Fruit fly (Drosophila melanogaster) whole organism, embryonic: ENCODE measurements around the gene Grip75.

Experiments used
- Bteb2 ChIP-seq: fragments of 200-800 bp; sonication (Bioruptor generic); optimal IDR thresholded peaks from 2 replicates; lab custom pipeline; 2016; ENCODE audit warnings: missing biosample characterization, missing genetic modification characterization
- CG10321 ChIP-seq: fragments of 200-800 bp; sonication (Bioruptor generic); IDR thresholded peaks from 2 replicates; pipeline ENCODE4 v1.3.6; 2022; ENCODE audit warnings: missing biosample characterization, missing genetic modification characterization
- CG10462 ChIP-seq: fragments of 200-800 bp; sonication (Bioruptor generic); optimal IDR thresholded peaks from 2 replicates; lab custom pipeline; 2016; ENCODE audit warnings: missing biosample characterization, missing genetic modification characterization
- CG11085 ChIP-seq: fragments of 200-800 bp; sonication (Bioruptor generic); IDR thresholded peaks from 2 replicates; pipeline ENCODE4 v1.3.6; 2022; ENCODE audit warnings: missing biosample characterization, missing genetic modification characterization
- CG11247 ChIP-seq: fragments of 200-800 bp; sonication (Bioruptor generic); IDR thresholded peaks from 2 replicates; pipeline ENCODE4 v1.3.6; 2022; ENCODE audit warnings: missing biosample characterization, missing genetic modification characterization
- CG13775 ChIP-seq: fragments of 200-800 bp; sonication (Bioruptor generic); optimal IDR thresholded peaks from 3 replicates; lab custom pipeline; 2017; ENCODE audit warnings: missing biosample characterization, mild to moderate bottlenecking, missing genetic modification characterization
- CG14050 ChIP-seq: fragments of 200-800 bp; sonication (Bioruptor generic); IDR thresholded peaks from 3 replicates; pipeline ENCODE4 v1.3.6; 2022; ENCODE audit warnings: missing biosample characterization, missing genetic modification characterization
- CG16779 ChIP-seq: fragments of 200-800 bp; sonication (Bioruptor generic); IDR thresholded peaks from 2 replicates; pipeline ENCODE4 v1.3.6; 2022; ENCODE audit warnings: missing biosample characterization, missing genetic modification characterization
- CG17361 ChIP-seq: fragments of 200-800 bp; sonication (Bioruptor generic); IDR thresholded peaks from 3 replicates; pipeline ENCODE4 v1.3.6; 2022; ENCODE audit warnings: missing biosample characterization, missing genetic modification characterization
- CG18476 ChIP-seq: fragments of 200-800 bp; sonication (Bioruptor generic); optimal IDR thresholded peaks from 2 replicates; lab custom pipeline; 2016; ENCODE audit warnings: missing biosample characterization, mild to moderate bottlenecking, missing genetic modification characterization
- CG3065 ChIP-seq: fragments of 200-800 bp; sonication (Bioruptor generic); optimal IDR thresholded peaks from 2 replicates; lab custom pipeline; 2016; ENCODE audit warnings: missing biosample characterization, missing genetic modification characterization
- CG31365 ChIP-seq: fragments of 200-800 bp; sonication (Bioruptor generic); optimal IDR thresholded peaks from 2 replicates; lab custom pipeline; 2018; ENCODE audit warnings: missing biosample characterization, mild to moderate bottlenecking, missing genetic modification characterization
- CG3407 ChIP-seq: fragments of 200-800 bp; sonication (Bioruptor generic); optimal IDR thresholded peaks from 2 replicates; lab custom pipeline; 2018; ENCODE audit warnings: missing biosample characterization, mild to moderate bottlenecking, missing genetic modification characterization
- CG34224 ChIP-seq: fragments of 200-800 bp; sonication (Bioruptor generic); IDR thresholded peaks from 3 replicates; pipeline ENCODE4 v1.3.6; 2022; ENCODE audit warnings: missing biosample characterization, missing genetic modification characterization; ENCODE audit not compliant: partially characterized antibody
- CG4404 ChIP-seq: fragments of 200-800 bp; sonication (Bioruptor generic); IDR thresholded peaks from 2 replicates; pipeline ENCODE4 v1.3.6; 2022; ENCODE audit warnings: missing biosample characterization, missing genetic modification characterization
- CG4730 ChIP-seq: fragments of 200-800 bp; sonication (Bioruptor generic); IDR thresholded peaks from 2 replicates; pipeline ENCODE4 v1.3.6; 2022; ENCODE audit warnings: missing biosample characterization, missing genetic modification characterization
- CG7556 ChIP-seq: fragments of 200-800 bp; sonication (Bioruptor generic); optimal IDR thresholded peaks from 2 replicates; lab custom pipeline; 2017; ENCODE audit warnings: missing biosample characterization, mild to moderate bottlenecking, missing genetic modification characterization
- CG7839 ChIP-seq: fragments of 200-800 bp; sonication (Bioruptor generic); optimal IDR thresholded peaks from 3 replicates; lab custom pipeline; 2018; ENCODE audit warnings: missing biosample characterization, mild to moderate bottlenecking, missing genetic modification characterization, moderate library complexity
- CG8290 ChIP-seq, 3 experiments: fragments of 200-800 bp; sonication (Bioruptor generic); optimal IDR thresholded peaks; 2 replicates each; lab custom pipeline; 2016 to 2019; ENCODE audit warnings: missing biosample characterization in 3 of 3, missing genetic modification characterization in 3 of 3, mild to moderate bottlenecking in 2 of 3, moderate library complexity in 1 of 3
- CG9215 ChIP-seq: fragments of 200-800 bp; sonication (Bioruptor generic); IDR thresholded peaks from 2 replicates; pipeline ENCODE4 v1.3.6; 2022; ENCODE audit warnings: missing biosample characterization, missing genetic modification characterization
- CG9797 ChIP-seq: fragments of 200-800 bp; sonication (Bioruptor generic); optimal IDR thresholded peaks from 3 replicates; lab custom pipeline; 2018; ENCODE audit warnings: missing biosample characterization, mild to moderate bottlenecking, missing genetic modification characterization
- Doc3 ChIP-seq: fragments of 200-800 bp; sonication (Bioruptor generic); IDR thresholded peaks from 3 replicates; pipeline ENCODE4 v1.3.6; 2022; ENCODE audit warnings: missing biosample characterization, missing genetic modification characterization; ENCODE audit not compliant: partially characterized antibody
- Eip74EF ChIP-seq, 2 experiments: fragments of 200-800 bp in 1 of 2; fragments of >200 bp in 1 of 2; sonication (Bioruptor generic) in 1 of 2; optimal IDR thresholded peaks; 2 replicates each; lab custom pipeline; 2017 to 2019; ENCODE audit warnings: missing biosample characterization in 2 of 2, missing genetic modification characterization in 2 of 2, mild to moderate bottlenecking in 1 of 2, moderate library complexity in 1 of 2
- Fer2 ChIP-seq: fragments of 200-800 bp; sonication (Bioruptor generic); optimal IDR thresholded peaks from 2 replicates; lab custom pipeline; 2018; ENCODE audit warnings: missing biosample characterization, mild to moderate bottlenecking, missing genetic modification characterization, moderate library complexity
- Gug ChIP-seq: fragments of 200-800 bp; sonication (Bioruptor generic); IDR thresholded peaks from 4 replicates; pipeline ENCODE4 v1.3.6; 2022; ENCODE audit warnings: missing biosample characterization, missing genetic modification characterization
- Hsf ChIP-seq: fragments of 200-800 bp; sonication (Bioruptor generic); optimal IDR thresholded peaks from 3 replicates; lab custom pipeline; 2016; ENCODE audit warnings: missing biosample characterization, missing genetic modification characterization
- Max ChIP-seq: fragments of 200-800 bp; sonication (Bioruptor generic); optimal IDR thresholded peaks from 2 replicates; lab custom pipeline; 2016; ENCODE audit warnings: missing biosample characterization, mild to moderate bottlenecking, missing genetic modification characterization
- NK7.1 ChIP-seq: fragments of 200-800 bp; sonication (Bioruptor generic); optimal IDR thresholded peaks from 3 replicates; lab custom pipeline; 2016; ENCODE audit warnings: missing biosample characterization, missing genetic modification characterization
- Side ChIP-seq: fragments of 200-800 bp; sonication (Bioruptor generic); optimal IDR thresholded peaks from 2 replicates; lab custom pipeline; 2016; ENCODE audit warnings: missing biosample characterization, missing genetic modification characterization
- Six4 ChIP-seq: fragments of 200-800 bp; sonication (Bioruptor generic); optimal IDR thresholded peaks from 2 replicates; lab custom pipeline; 2016; ENCODE audit warnings: missing biosample characterization, missing genetic modification characterization
- Sry-δ ChIP-seq: fragments of 200-800 bp; sonication (Bioruptor generic); optimal IDR thresholded peaks from 2 replicates; lab custom pipeline; 2016; ENCODE audit warnings: missing biosample characterization, missing genetic modification characterization
- abd-A ChIP-seq: fragments of 200-800 bp; sonication (Bioruptor generic); optimal IDR thresholded peaks from 3 replicates; lab custom pipeline; 2019; ENCODE audit warnings: missing biosample characterization, mild to moderate bottlenecking, missing genetic modification characterization, moderate library complexity
- ap ChIP-seq: fragments of 200-800 bp; sonication (Bioruptor generic); IDR thresholded peaks from 2 replicates; pipeline ENCODE4 v1.3.6; 2022; ENCODE audit warnings: missing biosample characterization, missing genetic modification characterization
- ato ChIP-seq: fragments of 200-800 bp; sonication (Bioruptor generic); IDR thresholded peaks from 2 replicates; pipeline ENCODE4 v1.3.6; 2022; ENCODE audit warnings: missing biosample characterization, missing genetic modification characterization; ENCODE audit not compliant: partially characterized antibody
- cas ChIP-seq: fragments of 200-800 bp; sonication (Bioruptor generic); IDR thresholded peaks from 2 replicates; pipeline ENCODE4 v1.3.6; 2022; ENCODE audit warnings: missing biosample characterization, missing genetic modification characterization
- dimm ChIP-seq: fragments of 200-800 bp; sonication (Bioruptor generic); IDR thresholded peaks from 2 replicates; pipeline ENCODE4 v1.3.6; 2022; ENCODE audit warnings: missing biosample characterization, missing genetic modification characterization
- gcm ChIP-seq: fragments of 200-800 bp; sonication (Bioruptor generic); optimal IDR thresholded peaks from 2 replicates; lab custom pipeline; 2019; ENCODE audit warnings: missing biosample characterization, mild to moderate bottlenecking, missing genetic modification characterization, moderate library complexity
- hbn ChIP-seq: fragments of 200-800 bp; sonication (Bioruptor generic); IDR thresholded peaks from 2 replicates; pipeline ENCODE4 v1.3.6; 2022; ENCODE audit warnings: missing biosample characterization, missing genetic modification characterization; ENCODE audit not compliant: partially characterized antibody
- lmd ChIP-seq: fragments of 200-800 bp; sonication (Bioruptor generic); IDR thresholded peaks from 2 replicates; pipeline ENCODE4 v1.3.6; 2022; ENCODE audit warnings: missing biosample characterization, missing genetic modification characterization
- nmo ChIP-seq: fragments of 200-800 bp; sonication (Bioruptor generic); optimal IDR thresholded peaks from 2 replicates; lab custom pipeline; 2018; ENCODE audit warnings: missing biosample characterization, mild to moderate bottlenecking, missing genetic modification characterization, moderate library complexity
- ro ChIP-seq: fragments of 200-800 bp; sonication (Bioruptor generic); IDR thresholded peaks from 2 replicates; pipeline ENCODE4 v1.3.6; 2022; ENCODE audit warnings: missing biosample characterization, missing genetic modification characterization
- schlank ChIP-seq: fragments of 200-800 bp; sonication (Bioruptor generic); optimal IDR thresholded peaks from 2 replicates; lab custom pipeline; 2018; ENCODE audit warnings: missing biosample characterization, mild to moderate bottlenecking, missing genetic modification characterization
- tgo ChIP-seq: fragments of 200-800 bp; sonication (Bioruptor generic); IDR thresholded peaks from 3 replicates; pipeline ENCODE4 v1.3.6; 2022; ENCODE audit warnings: missing biosample characterization, missing genetic modification characterization
- trem ChIP-seq: fragments of 200-800 bp; optimal IDR thresholded peaks from 3 replicates; lab custom pipeline; 2019; ENCODE audit warnings: missing biosample characterization, mild to moderate bottlenecking, missing genetic modification characterization, moderate library complexity
- tx ChIP-seq: fragments of 200-800 bp; sonication (Bioruptor generic); optimal IDR thresholded peaks from 2 replicates; lab custom pipeline; 2016; ENCODE audit warnings: missing biosample characterization, missing genetic modification characterization
- wor ChIP-seq: fragments of 200-800 bp; sonication (Bioruptor generic); IDR thresholded peaks from 2 replicates; pipeline ENCODE4 v1.3.6; 2022; ENCODE audit warnings: missing biosample characterization, missing genetic modification characterization
- yki ChIP-seq: fragments of >200 bp; optimal IDR thresholded peaks from 3 replicates; lab custom pipeline; 2018
- zf30C ChIP-seq: fragments of 200-800 bp; sonication (Bioruptor generic); optimal IDR thresholded peaks from 3 replicates; lab custom pipeline; 2018; ENCODE audit warnings: missing biosample characterization, mild to moderate bottlenecking, missing genetic modification characterization
- zfh2 ChIP-seq: fragments of 200-800 bp; sonication (Bioruptor generic); optimal IDR thresholded peaks from 2 replicates; lab custom pipeline; 2016; ENCODE audit warnings: missing biosample characterization, missing genetic modification characterization

The Grip75 gene

DNA sequence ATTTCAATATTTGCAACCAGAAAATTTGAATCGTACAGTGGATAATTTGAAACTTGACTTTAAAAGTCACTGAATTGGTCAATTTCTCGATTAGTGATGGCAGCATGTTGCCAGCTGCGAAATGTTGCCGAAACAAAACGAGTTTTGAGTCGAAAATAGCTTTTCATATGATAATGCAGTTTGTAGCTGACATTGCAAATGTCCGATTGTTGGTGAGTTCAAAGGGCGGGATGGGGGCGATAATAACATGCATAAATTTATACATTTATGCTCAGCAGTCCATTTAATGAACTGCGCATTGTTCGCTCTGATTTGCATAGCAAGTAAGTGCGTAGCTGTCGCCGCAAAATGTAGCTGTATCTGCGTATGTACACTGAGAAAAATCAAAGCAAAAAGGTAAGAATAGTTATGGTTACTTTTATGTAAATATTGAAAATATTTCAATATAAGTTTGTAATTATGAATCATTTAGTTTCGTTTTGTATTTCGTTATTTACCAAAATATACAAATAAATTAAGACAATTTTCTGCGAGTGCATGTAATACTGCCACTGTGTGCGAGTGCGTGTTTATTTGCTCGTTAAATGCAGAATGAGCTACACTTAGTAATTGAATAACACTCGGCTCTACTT, 44.0 kb downstream of the Grip75 start, which contains the start of gene Lip4 (continued):
- TF ChIP-seq abd-A (no peak), CG3407 (GFP tag; lab: Kevin White, UChicago) (peak; percentile 18), ro (GFP tag; lab: Robert Waterston, UW) (peak; percentile 38; the same call in 1 of the 2 replicates), wor (GFP tag; lab: Robert Waterston, UW) (peak; percentile 70), Eip74EF (GFP tag; optimal IDR thresholded peaks at IDR 0.05; lab: Kevin White, UChicago) (peak in 1 of 2 experiments; percentile 67), dimm (GFP tag; lab: Robert Waterston, UW) (0 out of 2 replicates have a peak, but pooled peaks have one; percentile 38), cas (GFP tag; lab: Robert Waterston, UW) (peak; percentile 55; the same call in 1 of the 2 replicates), zfh2 (GFP tag; lab: Kevin White, UChicago) (peak; percentile 4), lmd (peak; percentile 83), Max (peak; percentile 75), yki (lab: Kevin White, UChicago) (no peak), Bteb2 (GFP tag; lab: Kevin White, UChicago) (peak; percentile 67), CG14050 (GFP tag; lab: Robert Waterston, UW) (peak; percentile 66; the same call in 2 of the 3 replicates), Doc3 (no peak), Fer2 (tag; lab: Kevin White, UChicago) (peak; percentile 38), ato (no peak), CG17361 (GFP tag; lab: Robert Waterston, UW) (peak; percentile 80), CG34224 (no peak), CG7839 (tag; lab: Kevin White, UChicago) (peak; percentile 81), CG10321 (GFP tag; lab: Robert Waterston, UW) (peak; percentile 44; the same call in 1 of the 2 replicates), zf30C (GFP tag; lab: Kevin White, UChicago) (peak; percentile 22), gcm (GFP tag; lab: Kevin White, UChicago) (peak; percentile 65), CG13775 (GFP tag; lab: Kevin White, UChicago) (peak; percentile 58), tgo (GFP tag; lab: Robert Waterston, UW) (peak; percentile 85), Sry-δ (GFP tag; lab: Kevin White, UChicago) (no peak), CG3065 (GFP tag; lab: Kevin White, UChicago) (no peak), Side (GFP tag; lab: Kevin White, UChicago) (no peak), CG8290 (GFP tag; optimal IDR thresholded peaks at IDR 0.05; lab: Kevin White, UChicago) (peak; percentile 18), CG8290 (tag; optimal IDR thresholded peaks at IDR 0.05; lab: Kevin White, UChicago) (peak in 1 of 2 experiments; percentile 60), CG11247 (no peak; the same call in 1 of the 2 replicates), CG31365 (tag; lab: Kevin White, UChicago) (no peak), CG11085 (GFP tag; lab: Robert Waterston, UW) (peak; percentile 73), nmo (GFP tag; lab: Kevin White, UChicago) (peak; percentile 81), CG16779 (GFP tag; lab: Robert Waterston, UW) (no peak), CG4404 (GFP tag; lab: Robert Waterston, UW) (peak; percentile 72), CG4730 (GFP tag; lab: Robert Waterston, UW) (peak; percentile 66; the same call in 1 of the 2 replicates), schlank (tag; lab: Kevin White, UChicago) (peak; percentile 14), Gug (GFP tag; lab: Robert Waterston, UW) (peak; percentile 24; the same call in 1 of the 4 replicates), Hsf (GFP tag; lab: Kevin White, UChicago) (peak; percentile 70), trem (peak; percentile 44), NK7.1 (GFP tag; lab: Kevin White, UChicago) (peak; percentile 22), Six4 (peak; percentile 19), CG7556 (GFP tag; lab: Kevin White, UChicago) (peak; percentile 82), CG18476 (GFP tag; lab: Kevin White, UChicago) (peak; percentile 59), ap (GFP tag; lab: Robert Waterston, UW) (peak; percentile 79), CG9797 (GFP tag; lab: Kevin White, UChicago) (no peak), hbn (GFP tag; lab: Robert Waterston, UW) (no peak), tx (peak; percentile 8), CG9215 (no peak; the same call in 1 of the 2 replicates), CG10462 (GFP tag; lab: Kevin White, UChicago) (peak; percentile 66)
